Worm (Caenorhabditis elegans): ENCODE results near the gene pqn-29.

Gene pqn-29

DNA sequence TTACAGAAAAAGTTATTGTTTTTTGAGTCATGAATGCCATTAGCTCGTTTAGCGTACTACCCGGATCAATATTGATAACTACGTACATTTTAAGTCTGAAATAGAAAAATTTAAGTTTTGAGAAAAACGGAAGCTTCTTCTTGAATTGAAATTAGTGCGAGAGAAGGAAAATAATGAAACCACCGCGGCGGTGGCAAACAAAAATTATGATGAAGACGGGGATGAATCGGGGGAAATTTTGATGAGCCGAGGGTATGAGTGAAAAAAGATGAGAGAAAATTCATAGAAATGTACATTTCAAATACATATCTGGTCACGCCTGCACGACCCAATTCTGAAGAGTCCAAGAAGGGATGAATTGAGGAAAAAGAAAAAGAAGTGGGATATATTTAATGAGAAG is 19.1 kb upstream of the pqn-29 start, which contains the start of gene T23F11.4:
Gene T23F11.4, minus strand, starts transcription at position 101 of the 400 bp plus-strand sequence.
- TF ChIP-seq mes-4 (tag; optimal IDR thresholded peaks at IDR 0.05) (no peak), ztf-22 (GFP tag; optimal IDR thresholded peaks at IDR 0.05) (no peak), chd-7 (tag; optimal IDR thresholded peaks at IDR 0.05) (no peak), ceh-100 (GFP tag; IDR thresholded peaks at IDR 0.05) (no peak), lir-1 (GFP tag; conservative IDR thresholded peaks at IDR 0.05) (no peak), unc-62 (GFP tag; optimal IDR thresholded peaks at IDR 0.05) (no peak), sptf-2 (GFP tag; optimal IDR thresholded peaks at IDR 0.05) (no peak), K11D2.4 (GFP tag; IDR thresholded peaks at IDR 0.05) (no peak), lsy-27 (tag; optimal IDR thresholded peaks at IDR 0.05; ENCODE audit: borderline replicate concordance, insufficient read depth) (no peak), dpff-1 (tag; optimal IDR thresholded peaks at IDR 0.05) (no peak), nfya-2 (GFP tag; IDR thresholded peaks at IDR 0.05) (no peak)

DNA sequence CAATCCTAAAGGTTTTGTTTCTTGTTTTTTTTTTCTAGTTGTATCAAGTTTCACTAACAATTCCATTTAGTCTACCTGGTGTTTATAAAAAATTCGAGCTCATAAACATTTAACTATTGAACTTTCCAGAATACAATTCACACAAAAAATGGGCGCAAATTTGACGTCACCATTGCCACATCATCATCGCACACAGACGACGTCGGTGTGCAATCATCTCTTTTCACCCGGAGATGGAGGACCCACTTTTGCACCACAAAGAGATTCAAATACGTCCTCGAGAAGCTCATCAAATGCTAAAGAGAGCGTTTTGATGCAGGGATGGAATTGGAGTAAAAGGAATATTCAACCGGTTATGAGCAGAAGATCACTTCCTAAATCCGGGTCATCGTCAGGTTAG is 13.3 kb upstream of the pqn-29 start:
- TF ChIP-seq atf-7 (tag; optimal IDR thresholded peaks at IDR 0.05), result no peak
- TF ChIP-seq nhr-80 (tag; optimal IDR thresholded peaks at IDR 0.05), result no peak
- TF ChIP-seq ceh-27 (GFP tag; optimal IDR thresholded peaks at IDR 0.05), result peak; percentile 72
- no peak for TF ChIP-seq let-526 (GFP tag; IDR thresholded peaks at IDR 0.05)
- no peak for TF ChIP-seq ztf-6 (GFP tag; IDR thresholded peaks at IDR 0.05)
- no peak for TF ChIP-seq sea-2 (GFP tag; IDR thresholded peaks at IDR 0.05)

DNA sequence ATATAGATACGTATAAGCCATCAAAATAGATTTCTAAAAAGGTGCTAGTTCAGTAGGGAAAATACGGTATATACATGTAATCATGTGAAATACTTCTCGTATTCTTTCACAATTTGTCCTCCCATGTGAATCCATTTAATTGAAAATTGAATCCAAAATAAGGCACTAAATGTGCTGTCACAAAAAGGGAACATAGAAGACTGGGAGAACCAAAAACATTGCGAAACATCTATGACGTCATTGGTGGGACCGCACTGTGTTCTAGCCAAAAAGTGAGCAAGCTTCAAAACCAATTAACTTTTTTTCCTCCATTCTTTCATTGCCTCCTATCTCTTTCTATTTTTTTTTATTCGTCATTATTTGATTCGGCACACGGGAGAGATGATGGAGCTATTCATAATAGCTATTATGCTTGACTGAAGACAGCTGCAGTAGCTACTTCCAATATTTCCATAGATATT is 12.3 kb upstream of the pqn-29 start, which contains the start of gene cdka-1:
Gene cdka-1, plus strand, starts transcription at position 411 of the 461 bp plus-strand sequence.
- TF ChIP-seq egl-18 (GFP tag; IDR thresholded peaks at IDR 0.05), result no peak
- TF ChIP-seq nfya-2 (GFP tag; IDR thresholded peaks at IDR 0.05), result no peak
- no peak for TF ChIP-seq bed-1 (GFP tag; IDR thresholded peaks at IDR 0.05)
- peak in 1 of 3 experiments; percentile 45 for TF ChIP-seq lin-35 (GFP tag; optimal IDR thresholded peaks at IDR 0.05)
- no peak for TF ChIP-seq hlh-26 (GFP tag; conservative IDR thresholded peaks at IDR 0.05)
- no peak for TF ChIP-seq Y67H2A.10 (GFP tag; conservative IDR thresholded peaks at IDR 0.05)
- no peak for TF ChIP-seq die-1 (tag; optimal IDR thresholded peaks at IDR 0.05)
- no peak for TF ChIP-seq nhr-80 (tag; optimal IDR thresholded peaks at IDR 0.05)
- TF ChIP-seq Y79H2A.3 (GFP tag; conservative IDR thresholded peaks at IDR 0.05), result no peak
- no peak for TF ChIP-seq hsf-1 (GFP tag; IDR thresholded peaks at IDR 0.05)
- TF ChIP-seq rcor-1 (GFP tag; IDR thresholded peaks at IDR 0.05), result no peak
- TF ChIP-seq K12H6.12 (tag; optimal IDR thresholded peaks at IDR 0.05), result peak; percentile 60
- no peak for TF ChIP-seq F57C9.4 (tag; optimal IDR thresholded peaks at IDR 0.05)
- no peak for TF ChIP-seq D2030.7 (GFP tag; IDR thresholded peaks at IDR 0.05)
- no peak for TF ChIP-seq T07F8.4 (tag; optimal IDR thresholded peaks at IDR 0.05)
- no peak for TF ChIP-seq cebp-1 (GFP tag; IDR thresholded peaks at IDR 0.05)
- TF ChIP-seq cebp-1 (tag; optimal IDR thresholded peaks at IDR 0.05), result peak; percentile 86
- peak; percentile 47 for TF ChIP-seq atf-7 (tag; optimal IDR thresholded peaks at IDR 0.05)
- no peak for TF ChIP-seq Y53F4B.3 (GFP tag; IDR thresholded peaks at IDR 0.05)
- no peak for TF ChIP-seq ceh-40 (GFP tag; IDR thresholded peaks at IDR 0.05)

DNA sequence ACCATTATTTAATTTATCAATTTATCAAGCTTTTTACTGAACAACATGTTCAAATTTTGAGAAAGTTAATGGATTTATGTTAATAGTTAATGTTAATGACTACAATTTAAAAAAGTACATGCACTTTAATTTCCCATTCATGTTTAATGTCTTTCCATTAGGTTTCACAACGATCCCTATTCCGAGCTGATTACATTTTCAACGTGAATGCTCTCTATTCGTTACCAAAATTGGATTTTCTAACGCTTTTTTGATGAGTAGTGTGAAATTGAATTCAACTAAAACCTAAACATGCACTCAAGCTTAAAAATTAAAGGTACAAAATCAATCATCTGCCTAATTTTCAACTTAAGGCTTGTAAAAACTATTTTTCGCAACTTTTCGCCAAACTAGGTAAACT is 11.2 kb upstream of the pqn-29 start:
- TF ChIP-seq B0261.1 (tag; optimal IDR thresholded peaks at IDR 0.05) (no peak), K12H6.12 (tag; optimal IDR thresholded peaks at IDR 0.05) (no peak), lag-1 (GFP tag; IDR thresholded peaks at IDR 0.05) (no peak), efl-1 (GFP tag; optimal IDR thresholded peaks at IDR 0.05) (no peak), F10E7.11 (tag; optimal IDR thresholded peaks at IDR 0.05) (no peak), ztf-22 (GFP tag; optimal IDR thresholded peaks at IDR 0.05) (no peak), rec-8 (tag; optimal IDR thresholded peaks at IDR 0.05) (no peak), unc-130 (GFP tag; optimal IDR thresholded peaks at IDR 0.05) (no peak), Y56A3A.18 (GFP tag; IDR thresholded peaks at IDR 0.05) (no peak), rcor-1 (GFP tag; IDR thresholded peaks at IDR 0.05) (no peak), madf-3 (GFP tag; IDR thresholded peaks at IDR 0.05) (no peak), sdz-38 (tag; optimal IDR thresholded peaks at IDR 0.05) (no peak), mxl-1 (tag; optimal IDR thresholded peaks at IDR 0.05) (no peak), F39B2.1 (GFP tag; IDR thresholded peaks at IDR 0.05) (no peak), nfya-1 (tag; optimal IDR thresholded peaks at IDR 0.05; ENCODE audit: borderline replicate concordance, insufficient read depth) (no peak)

Measured in whole organism, young adult.